Fruit fly (Drosophila melanogaster): ENCODE results near the gene smp-30.

smp-30 gene

DNA sequence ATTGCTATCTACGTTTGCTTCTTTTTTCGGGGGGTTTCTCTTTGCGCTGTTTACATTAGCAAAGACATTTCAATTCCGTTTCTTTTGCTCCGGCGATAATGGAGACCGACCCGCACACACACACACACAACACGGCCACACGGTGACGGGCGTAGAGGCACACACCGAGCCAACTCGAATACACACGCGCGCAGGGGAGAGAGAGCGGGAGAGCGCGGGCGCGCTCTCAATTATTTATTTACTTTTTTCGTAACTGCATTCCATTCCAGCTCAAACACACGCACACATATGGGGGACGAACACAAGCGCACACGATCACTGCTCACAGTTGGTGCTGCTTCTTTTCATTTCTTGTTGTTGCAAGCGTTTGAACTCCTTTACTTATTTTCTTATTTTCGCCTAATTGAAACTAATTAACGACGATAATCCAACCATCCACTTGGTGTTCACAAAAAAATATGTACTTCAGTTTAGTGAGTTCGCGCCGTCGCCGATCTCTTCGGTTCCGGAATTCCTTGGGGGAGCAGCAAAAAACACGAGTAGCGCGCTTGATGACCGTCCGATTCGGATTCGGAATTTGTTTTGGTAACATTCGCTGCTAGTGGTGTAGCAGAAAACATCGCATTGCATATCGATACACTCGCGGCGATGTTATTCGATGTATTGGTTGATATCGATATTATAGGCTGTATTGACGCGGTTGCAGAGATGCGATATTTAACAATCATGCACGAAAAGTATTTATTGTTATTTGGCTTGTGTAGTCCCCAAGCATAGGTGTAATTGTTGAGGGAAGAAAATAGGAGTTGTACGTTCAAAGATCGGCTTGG lies 27.2 kb downstream of the smp-30 start, which contains the start of gene kibra (continued):
- TF ChIP-seq ey (GFP tag; optimal IDR thresholded peaks at IDR 0.05) (peak; percentile 65), Abd-B (GFP tag; optimal IDR thresholded peaks at IDR 0.05) (no peak), dl (GFP tag; optimal IDR thresholded peaks at IDR 0.05; ENCODE audit: insufficient read depth in 1 of 2, partially characterized antibody in 2 of 2) (peak; percentile 82 to 86), Myc (optimal IDR thresholded peaks at IDR 0.05) (peak; percentile 52), lola (GFP tag; optimal IDR thresholded peaks at IDR 0.05) (no peak), CG32264 (GFP tag; optimal IDR thresholded peaks at IDR 0.05) (no peak), jim (GFP tag; optimal IDR thresholded peaks at IDR 0.05) (peak; percentile 74), Hr83 (GFP tag; optimal IDR thresholded peaks at IDR 0.05; ENCODE audit: poor library complexity, severe bottlenecking) (peak; percentile 60), pan (optimal IDR thresholded peaks at IDR 0.05) (no peak)

DNA sequence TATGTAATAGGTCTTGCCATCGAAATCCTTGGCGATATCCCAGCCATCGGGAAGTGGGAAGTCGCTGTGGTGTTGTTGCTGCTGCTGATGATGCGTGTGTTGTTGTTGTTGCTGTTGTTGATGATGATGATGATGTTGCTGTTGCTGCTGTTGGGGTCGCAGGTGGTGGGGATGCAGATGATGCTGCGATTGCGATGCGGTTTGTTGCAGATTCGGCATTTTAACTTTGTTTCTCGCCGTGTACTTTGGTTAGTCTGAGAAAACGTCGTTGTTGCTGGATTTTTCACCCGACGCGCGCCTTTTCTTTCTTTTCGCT lies 27.7 kb downstream of the smp-30 start:
- TF ChIP-seq Hr83 (GFP tag; optimal IDR thresholded peaks at IDR 0.05; ENCODE audit: poor library complexity, severe bottlenecking), result no peak
- TF ChIP-seq Dfd (GFP tag; optimal IDR thresholded peaks at IDR 0.05), result peak; percentile 38
- TF ChIP-seq dsf (GFP tag; optimal IDR thresholded peaks at IDR 0.05; ENCODE audit: borderline replicate concordance), result no peak
- no peak for TF ChIP-seq fru (GFP tag; optimal IDR thresholded peaks at IDR 0.05)
- no peak for TF ChIP-seq CrebA (GFP tag; optimal IDR thresholded peaks at IDR 0.05; ENCODE audit: borderline replicate concordance)
- TF ChIP-seq pan (optimal IDR thresholded peaks at IDR 0.05), result no peak
- no peak for TF ChIP-seq ey (GFP tag; optimal IDR thresholded peaks at IDR 0.05)

DNA sequence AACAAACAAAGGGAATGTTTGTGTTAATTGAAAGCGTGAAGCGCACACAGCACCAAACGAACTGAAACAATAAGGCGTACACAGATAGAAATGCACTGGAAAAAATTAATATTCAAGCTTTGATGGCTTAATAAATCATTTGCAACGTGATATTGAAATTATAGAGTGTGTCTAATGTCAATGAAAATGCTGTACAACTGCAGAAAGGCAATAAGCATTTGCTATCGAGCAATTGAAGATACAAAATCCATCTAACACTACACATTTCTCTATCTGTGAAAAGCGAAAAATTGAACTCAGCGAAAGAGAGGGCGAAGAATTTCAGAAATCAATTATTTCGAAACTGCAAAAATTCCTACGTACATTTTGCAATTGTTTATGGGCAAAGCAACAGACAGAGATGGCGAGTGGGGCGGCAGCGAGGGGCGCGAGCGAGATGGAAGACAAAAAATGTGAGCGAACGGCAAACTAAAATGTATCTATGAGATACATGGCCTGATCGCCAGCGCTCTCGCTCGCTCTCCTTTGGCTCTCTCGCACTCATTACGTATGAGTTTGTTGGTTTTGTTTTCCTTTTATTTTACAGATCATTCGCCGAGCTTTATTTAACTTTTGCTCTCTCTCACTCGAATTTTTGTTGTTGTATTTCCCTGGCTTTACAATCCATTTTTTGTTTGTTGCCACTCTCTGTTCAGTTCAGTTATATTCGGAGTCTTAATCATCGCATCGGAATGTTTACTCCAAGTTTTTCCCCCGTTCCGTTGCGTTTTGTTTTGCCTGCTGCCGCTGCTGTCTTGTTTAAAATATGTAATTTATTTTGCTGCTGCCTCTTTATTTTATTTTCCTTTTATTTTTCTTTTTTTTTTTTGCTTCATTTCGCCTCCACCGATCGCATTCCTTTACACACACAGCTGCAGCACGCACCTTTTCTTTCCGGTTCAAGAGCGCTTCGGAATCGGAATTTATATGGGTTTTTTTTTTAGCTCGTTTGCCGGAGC lies 28.8 kb downstream of the smp-30 start:
- peak; percentile 28 for TF ChIP-seq Sp1 (GFP tag; optimal IDR thresholded peaks at IDR 0.05)
- peak; percentile 45 for TF ChIP-seq HLH106 (tag; optimal IDR thresholded peaks at IDR 0.05)
- peak; percentile 48 for TF ChIP-seq sv (GFP tag; optimal IDR thresholded peaks at IDR 0.05)
- no peak for TF ChIP-seq usp (GFP tag; optimal IDR thresholded peaks at IDR 0.05)
- TF ChIP-seq Jra (GFP tag; optimal IDR thresholded peaks at IDR 0.05), result peak; percentile 0
- no peak for TF ChIP-seq Rel (GFP tag; optimal IDR thresholded peaks at IDR 0.05)
- TF ChIP-seq Rel (tag; optimal IDR thresholded peaks at IDR 0.05), result peak; percentile 92
- TF ChIP-seq tai (GFP tag; optimal IDR thresholded peaks at IDR 0.05), result peak; percentile 45
- peak in 1 of 2 experiments; percentile 75 for TF ChIP-seq foxo (GFP tag; optimal IDR thresholded peaks at IDR 0.05)
- peak; percentile 69 for TF ChIP-seq ey (GFP tag; optimal IDR thresholded peaks at IDR 0.05)
- TF ChIP-seq dl (GFP tag; optimal IDR thresholded peaks at IDR 0.05; ENCODE audit: insufficient read depth in 1 of 2, partially characterized antibody in 2 of 2), result peak in 1 of 2 experiments; percentile 2
- no peak for TF ChIP-seq dsf (GFP tag; optimal IDR thresholded peaks at IDR 0.05; ENCODE audit: borderline replicate concordance)
- TF ChIP-seq fru (GFP tag; optimal IDR thresholded peaks at IDR 0.05), result peak; percentile 56
- peak; percentile 55 for TF ChIP-seq h (GFP tag; optimal IDR thresholded peaks at IDR 0.05)
- no peak for TF ChIP-seq N (GFP tag; optimal IDR thresholded peaks at IDR 0.05)
- TF ChIP-seq Dfd (GFP tag; optimal IDR thresholded peaks at IDR 0.05), result no peak
- peak; percentile 70 for TF ChIP-seq rgr (GFP tag; optimal IDR thresholded peaks at IDR 0.05)
- peak; percentile 56 for TF ChIP-seq Hnf4 (GFP tag; optimal IDR thresholded peaks at IDR 0.05)
- peak; percentile 41 for TF ChIP-seq psq (GFP tag; optimal IDR thresholded peaks at IDR 0.05)
- no peak for TF ChIP-seq jim (GFP tag; optimal IDR thresholded peaks at IDR 0.05)
- TF ChIP-seq br (GFP tag; optimal IDR thresholded peaks at IDR 0.05), result peak; percentile 50
- peak; percentile 25 for TF ChIP-seq dmrt93B (GFP tag; optimal IDR thresholded peaks at IDR 0.05)
- peak; percentile 36 for TF ChIP-seq Dif (GFP tag; optimal IDR thresholded peaks at IDR 0.05; ENCODE audit: partially characterized antibody)
- peak; percentile 48 for TF ChIP-seq OdsH (GFP tag; optimal IDR thresholded peaks at IDR 0.05)

DNA sequence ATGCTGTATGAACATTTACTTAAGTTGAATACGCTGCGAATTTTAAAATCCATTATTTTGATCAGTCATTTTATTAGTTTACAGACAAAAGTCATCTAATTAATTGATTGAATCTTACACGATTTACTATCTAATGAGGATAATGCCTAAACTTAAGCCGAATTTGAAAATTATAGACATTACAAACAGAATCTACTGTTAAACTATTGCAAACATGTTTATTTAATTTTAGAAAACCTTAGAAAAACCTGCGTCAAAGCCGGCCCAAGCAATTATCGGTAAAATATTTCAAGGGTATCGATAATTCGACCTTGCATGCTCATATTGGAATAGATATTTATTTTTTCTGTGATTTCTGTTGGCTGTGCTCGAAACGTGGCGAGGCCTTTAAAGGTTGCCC lies 30.2 kb downstream of the smp-30 start:
- TF ChIP-seq Abd-B (GFP tag; optimal IDR thresholded peaks at IDR 0.05), result no peak
- TF ChIP-seq pan (optimal IDR thresholded peaks at IDR 0.05), result no peak
- TF ChIP-seq dmrt93B (GFP tag; optimal IDR thresholded peaks at IDR 0.05), result no peak
- TF ChIP-seq CG32264 (GFP tag; optimal IDR thresholded peaks at IDR 0.05), result no peak
- no peak for TF ChIP-seq Myc (optimal IDR thresholded peaks at IDR 0.05)
- no peak for TF ChIP-seq lola (GFP tag; optimal IDR thresholded peaks at IDR 0.05)
- TF ChIP-seq Mio (GFP tag; optimal IDR thresholded peaks at IDR 0.05), result no peak
- no peak for TF ChIP-seq dsf (GFP tag; optimal IDR thresholded peaks at IDR 0.05; ENCODE audit: borderline replicate concordance)
- TF ChIP-seq HLH106 (tag; optimal IDR thresholded peaks at IDR 0.05), result no peak
- no peak for TF ChIP-seq Jra (GFP tag; optimal IDR thresholded peaks at IDR 0.05)

Data from whole organism, wandering third instar larva.